Worm (Caenorhabditis elegans): ENCODE measurements around the gene Y50D4C.12.
A peak's percentile ranks its signal among the peaks of the same experiment; 100 is the strongest.

Gene Y50D4C.12

DNA sequence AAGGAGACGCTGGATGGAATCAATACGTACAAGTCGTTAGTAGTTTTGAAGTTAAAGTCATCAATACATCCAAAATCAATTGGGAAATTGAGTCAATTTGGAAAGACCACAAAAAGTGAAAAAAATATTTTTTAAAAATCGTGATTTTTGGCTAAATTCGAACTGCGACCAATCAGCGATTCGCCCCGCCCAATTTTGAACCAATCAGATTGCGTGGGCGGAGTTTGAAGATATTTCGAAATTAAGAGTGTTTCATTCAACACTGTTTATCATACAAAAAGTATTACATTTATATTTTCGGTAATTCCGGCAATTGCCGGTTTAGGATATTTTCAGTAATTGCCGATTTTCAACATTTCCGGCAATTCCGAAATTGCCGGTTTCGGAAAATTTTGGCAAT is 34.8 kb downstream of the Y50D4C.12 start:
- peak; percentile 76 for TF ChIP-seq nfya-1 (tag; optimal IDR thresholded peaks at IDR 0.05)
- TF ChIP-seq ets-4 (tag; optimal IDR thresholded peaks at IDR 0.05): no peak

DNA sequence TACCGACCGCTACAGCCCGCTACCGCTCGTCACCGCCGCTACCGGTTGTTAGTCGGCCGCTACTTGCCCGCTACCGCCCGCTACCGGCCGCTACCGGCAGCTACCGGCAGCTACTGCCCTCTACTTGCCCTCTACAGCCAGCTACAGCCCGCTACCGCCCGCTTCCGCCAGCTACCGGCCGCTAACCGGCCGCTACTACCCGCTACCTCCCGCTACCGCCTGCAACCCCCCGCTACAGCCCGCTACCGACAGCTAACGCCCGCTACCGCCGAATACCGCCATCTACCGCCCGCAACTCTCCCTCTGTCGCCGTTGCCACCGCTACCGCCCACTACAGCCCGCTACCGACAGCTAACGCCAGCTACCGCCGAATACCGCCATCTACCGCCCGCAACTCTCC is 39.1 kb downstream of the Y50D4C.12 start:
- no peak for TF ChIP-seq tbx-2 (tag; optimal IDR thresholded peaks at IDR 0.05)
- no peak for TF ChIP-seq dve-1 (tag; optimal IDR thresholded peaks at IDR 0.05)
- no peak for TF ChIP-seq syd-9 (tag; optimal IDR thresholded peaks at IDR 0.05)
- no peak for TF ChIP-seq zip-5 (tag; optimal IDR thresholded peaks at IDR 0.05)
- no peak for TF ChIP-seq F13H6.1 (tag; optimal IDR thresholded peaks at IDR 0.05)
- TF ChIP-seq ref-2 (tag; optimal IDR thresholded peaks at IDR 0.05): no peak
- no peak for TF ChIP-seq K02D7.2 (tag; optimal IDR thresholded peaks at IDR 0.05)
- TF ChIP-seq ceh-31 (tag; optimal IDR thresholded peaks at IDR 0.05): no peak
- TF ChIP-seq unc-55 (GFP tag; optimal IDR thresholded peaks at IDR 0.05): no peak
- no peak for TF ChIP-seq ceh-45 (GFP tag; IDR thresholded peaks at IDR 0.05)
- no peak for TF ChIP-seq ceh-22 (tag; optimal IDR thresholded peaks at IDR 0.05)
- TF ChIP-seq sox-4 (tag; optimal IDR thresholded peaks at IDR 0.05): no peak
- TF ChIP-seq ahr-1 (tag; optimal IDR thresholded peaks at IDR 0.05): no peak

ce11 chrV:1023367-1023766 is 41.0 kb downstream of the Y50D4C.12 start, which contains the start of gene pei-2:
Gene pei-2, minus strand, starts transcription at chrV:1023467.
- TF ChIP-seq ceh-30 (tag; optimal IDR thresholded peaks at IDR 0.05) (no peak), Y22D7AL.16 (tag; optimal IDR thresholded peaks at IDR 0.05) (no peak), pag-3 (tag; optimal IDR thresholded peaks at IDR 0.05; ENCODE audit: borderline replicate concordance) (no peak), sox-2 (GFP tag; IDR thresholded peaks at IDR 0.05) (no peak), pax-1 (tag; optimal IDR thresholded peaks at IDR 0.05) (no peak), hlh-15 (tag; optimal IDR thresholded peaks at IDR 0.05) (no peak), unc-3 (GFP tag; conservative IDR thresholded peaks at IDR 0.05) (no peak), unc-3 (tag; optimal IDR thresholded peaks at IDR 0.05) (no peak), nfya-1 (tag; optimal IDR thresholded peaks at IDR 0.05) (no peak), pat-9 (tag; optimal IDR thresholded peaks at IDR 0.05) (no peak), sox-4 (tag; optimal IDR thresholded peaks at IDR 0.05) (no peak), fkh-6 (tag; optimal IDR thresholded peaks at IDR 0.05) (no peak)

DNA sequence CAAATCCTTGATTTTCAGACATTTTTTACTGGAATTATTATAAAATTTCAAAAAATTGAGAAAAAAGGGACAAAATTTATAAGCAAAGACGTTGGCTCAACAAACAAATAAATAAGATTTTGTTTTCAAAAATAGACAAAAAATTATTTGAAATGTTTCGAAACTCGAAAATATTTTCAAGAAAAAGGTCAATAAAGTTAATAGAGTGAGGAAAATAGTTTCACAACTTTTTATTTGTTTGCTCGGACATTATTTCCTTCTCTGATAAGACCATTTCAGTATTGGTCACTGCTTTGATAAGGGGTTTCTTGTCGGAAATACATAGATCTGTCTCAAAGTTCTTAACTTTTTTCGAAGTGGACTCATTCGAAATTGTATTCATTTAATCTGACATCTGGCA is 44.7 kb downstream of the Y50D4C.12 start, which contains the start of gene R09A1.3:
TSS of gene R09A1.3 (minus strand) at position 31 of the 400 bp plus-strand sequence.
- TF ChIP-seq K09A11.1 (tag; optimal IDR thresholded peaks at IDR 0.05; ENCODE audit: insufficient read depth) (no peak), elt-2 (tag; optimal IDR thresholded peaks at IDR 0.05) (peak; percentile 26), unc-55 (GFP tag; optimal IDR thresholded peaks at IDR 0.05) (no peak), pat-9 (tag; optimal IDR thresholded peaks at IDR 0.05) (no peak), eyg-1 (tag; optimal IDR thresholded peaks at IDR 0.05) (no peak), fkh-6 (tag; optimal IDR thresholded peaks at IDR 0.05) (no peak)
